Worm (Caenorhabditis elegans) whole organism, young adult: ENCODE data around the gene Y49E10.27.

ENCODE experiments used
- F37B4.10 ChIP-seq: fragments of 200-800 bp; sonication (Bioruptor generic); IDR thresholded peaks from 2 replicates; pipeline ENCODE4 v1.3.6; 2022; ENCODE audit warnings: missing genetic modification characterization, missing compliant biosample characterization
- F52B5.7 ChIP-seq: sonication (generic microtip); optimal IDR thresholded peaks from 2 replicates; lab custom pipeline; 2016; ENCODE audit warnings: mild to moderate bottlenecking, missing genetic modification characterization, missing compliant biosample characterization
- F55B11.4 ChIP-seq: sonication (generic microtip); optimal IDR thresholded peaks from 2 replicates; lab custom pipeline; 2016; ENCODE audit warnings: missing compliant biosample characterization, missing genetic modification characterization, borderline replicate concordance; ENCODE audit not compliant: insufficient read depth
- K11D2.4 ChIP-seq: fragments of 200-800 bp; sonication (Bioruptor generic); IDR thresholded peaks from 2 replicates; pipeline ENCODE4 v1.3.6; 2022; ENCODE audit warnings: missing genetic modification reagents, missing genetic modification characterization, missing compliant biosample characterization
- Y53F4B.3 ChIP-seq: fragments of 200-800 bp; sonication (Bioruptor generic); IDR thresholded peaks from 2 replicates; pipeline ENCODE4 v1.3.6; 2022; ENCODE audit warnings: missing genetic modification reagents, missing genetic modification characterization, missing compliant biosample characterization
- Y56A3A.18 ChIP-seq: fragments of 200-800 bp; sonication (Bioruptor generic); IDR thresholded peaks from 2 replicates; pipeline ENCODE4 v1.3.6; 2022; ENCODE audit warnings: missing genetic modification reagents, missing genetic modification characterization, missing compliant biosample characterization
- Y67H2A.10 ChIP-seq: fragments of 200-800 bp; sonication (Bioruptor generic); conservative IDR thresholded peaks from 2 replicates; pipeline ENCODE4 v1.3.6; 2022; ENCODE audit warnings: missing genetic modification reagents, missing genetic modification characterization, missing compliant biosample characterization
- Y95B8A.8 ChIP-seq: fragments of 200-800 bp; sonication (Bioruptor generic); IDR thresholded peaks from 2 replicates; pipeline ENCODE4 v1.3.6; 2022; ENCODE audit warnings: missing genetic modification reagents, missing genetic modification characterization, missing compliant biosample characterization
- ZK185.1 ChIP-seq: sonication (generic microtip); optimal IDR thresholded peaks from 2 replicates; lab custom pipeline; 2016; ENCODE audit warnings: mild to moderate bottlenecking, missing genetic modification characterization, missing compliant biosample characterization; ENCODE audit not compliant: poor library complexity, severe bottlenecking
- athp-1 ChIP-seq: sonication (generic microtip); optimal IDR thresholded peaks from 2 replicates; lab custom pipeline; 2017; ENCODE audit warnings: mild to moderate bottlenecking, missing genetic modification characterization, missing compliant biosample characterization
- attf-5 ChIP-seq: fragments of 200-800 bp; sonication (Bioruptor generic); optimal IDR thresholded peaks from 2 replicates; lab custom pipeline; 2018; ENCODE audit warnings: mild to moderate bottlenecking, missing genetic modification characterization, missing compliant biosample characterization
- ccch-3 ChIP-seq: fragments of 200-800 bp; sonication (Bioruptor generic); optimal IDR thresholded peaks from 2 replicates; lab custom pipeline; 2018; ENCODE audit warnings: mild to moderate bottlenecking, missing genetic modification characterization, missing compliant biosample characterization
- cebp-1 ChIP-seq, 2 experiments: fragments of 200-800 bp in 1 of 2; sonication (Bioruptor generic) in 1 of 2; sonication (generic microtip) in 1 of 2; IDR thresholded peaks in 1 of 2; optimal IDR thresholded peaks in 1 of 2; 2 replicates each; pipeline versions ENCODE4 v1.3.6 to Lab custom; 2017 to 2022; ENCODE audit warnings: missing compliant biosample characterization in 2 of 2, missing genetic modification characterization in 2 of 2, mild to moderate bottlenecking in 1 of 2, missing genetic modification reagents in 1 of 2, moderate library complexity in 1 of 2
- ceh-58 ChIP-seq: fragments of 200-800 bp; sonication (Bioruptor generic); IDR thresholded peaks from 2 replicates; pipeline ENCODE4 v1.3.6; 2022; ENCODE audit warnings: missing genetic modification characterization, missing compliant biosample characterization
- chd-7 ChIP-seq: sonication (generic microtip); optimal IDR thresholded peaks from 2 replicates; lab custom pipeline; 2016; ENCODE audit warnings: mild to moderate bottlenecking, missing genetic modification characterization, moderate library complexity, missing compliant biosample characterization
- dox-1 ChIP-seq: fragments of 200-800 bp; sonication (Bioruptor generic); IDR thresholded peaks from 2 replicates; pipeline ENCODE4 v1.3.6; 2022; ENCODE audit warnings: missing genetic modification reagents, missing genetic modification characterization, missing compliant biosample characterization
- egl-18 ChIP-seq: fragments of 200-800 bp; sonication (Bioruptor generic); IDR thresholded peaks from 2 replicates; pipeline ENCODE4 v1.3.6; 2022; ENCODE audit warnings: missing genetic modification reagents, missing genetic modification characterization, missing compliant biosample characterization
- egl-44 ChIP-seq: fragments of 200-800 bp; sonication (Bioruptor generic); IDR thresholded peaks from 2 replicates; pipeline ENCODE4 v1.3.6; 2022; ENCODE audit warnings: missing genetic modification reagents, missing genetic modification characterization, missing compliant biosample characterization
- egrh-3 ChIP-seq: fragments of 200-800 bp; sonication (Bioruptor generic); IDR thresholded peaks from 2 replicates; pipeline ENCODE4 v1.3.6; 2022; ENCODE audit warnings: missing genetic modification reagents, missing genetic modification characterization, missing compliant biosample characterization
- hmg-1.2 ChIP-seq: fragments of 200-800 bp; sonication (Bioruptor generic); IDR thresholded peaks from 2 replicates; pipeline ENCODE4 v1.3.6; 2022; ENCODE audit warnings: missing genetic modification reagents, missing genetic modification characterization, missing compliant biosample characterization
- hrde-1 ChIP-seq: sonication (generic microtip); optimal IDR thresholded peaks from 2 replicates; lab custom pipeline; 2016; ENCODE audit warnings: missing genetic modification characterization, mild to moderate bottlenecking, missing compliant biosample characterization, moderate library complexity, missing genotype, missing genetic modification reagents, borderline replicate concordance
- hsf-1 ChIP-seq: fragments of 200-800 bp; sonication (Bioruptor generic); IDR thresholded peaks from 2 replicates; pipeline ENCODE4 v1.3.6; 2022; ENCODE audit warnings: missing genetic modification reagents, missing genetic modification characterization, missing compliant biosample characterization
- lag-1 ChIP-seq: fragments of 200-800 bp; sonication (Bioruptor generic); IDR thresholded peaks from 2 replicates; pipeline ENCODE4 v1.3.6; 2022; ENCODE audit warnings: missing genetic modification reagents, missing genetic modification characterization, missing compliant biosample characterization
- let-526 ChIP-seq: fragments of 200-800 bp; sonication (Bioruptor generic); IDR thresholded peaks from 2 replicates; pipeline ENCODE4 v1.3.6; 2022; ENCODE audit warnings: missing genetic modification reagents, missing genetic modification characterization, missing compliant biosample characterization
- lin-26 ChIP-seq: fragments of 200-800 bp; sonication (Bioruptor generic); IDR thresholded peaks from 2 replicates; pipeline ENCODE4 v1.3.6; 2022; ENCODE audit warnings: missing genetic modification reagents, missing genetic modification characterization, missing compliant biosample characterization
- lsl-1 ChIP-seq: fragments of 200-800 bp; sonication (Bioruptor generic); optimal IDR thresholded peaks from 2 replicates; lab custom pipeline; 2018; ENCODE audit warnings: mild to moderate bottlenecking, missing genetic modification characterization, moderate library complexity, missing compliant biosample characterization
- madf-10 ChIP-seq: sonication (generic microtip); optimal IDR thresholded peaks from 2 replicates; lab custom pipeline; 2016; ENCODE audit warnings: mild to moderate bottlenecking, missing genetic modification characterization, missing compliant biosample characterization
- madf-3 ChIP-seq: fragments of 200-800 bp; sonication (Bioruptor generic); IDR thresholded peaks from 2 replicates; pipeline ENCODE4 v1.3.6; 2022; ENCODE audit warnings: missing genetic modification reagents, missing genetic modification characterization, missing compliant biosample characterization
- mcd-1 ChIP-seq: fragments of 200-800 bp; sonication (Bioruptor generic); IDR thresholded peaks from 2 replicates; pipeline ENCODE4 v1.3.6; 2022; ENCODE audit warnings: missing genetic modification reagents, missing genetic modification characterization, missing compliant biosample characterization
- nfya-1 ChIP-seq: sonication (generic microtip); optimal IDR thresholded peaks from 2 replicates; lab custom pipeline; 2017; ENCODE audit warnings: antibody characterized with exemption, missing compliant biosample characterization, missing genetic modification characterization, borderline replicate concordance; ENCODE audit not compliant: insufficient read depth
- nfya-2 ChIP-seq: fragments of 200-800 bp; sonication (Bioruptor generic); IDR thresholded peaks from 2 replicates; pipeline ENCODE4 v1.3.6; 2022; ENCODE audit warnings: missing genetic modification reagents, missing genetic modification characterization, missing compliant biosample characterization
- nfyb-1 ChIP-seq: fragments of 200-800 bp; sonication (Bioruptor generic); IDR thresholded peaks from 2 replicates; pipeline ENCODE4 v1.3.6; 2022; ENCODE audit warnings: missing genetic modification reagents, missing genetic modification characterization, missing compliant biosample characterization
- nhr-120 ChIP-seq: fragments of 200-800 bp; sonication (Bioruptor generic); IDR thresholded peaks from 2 replicates; pipeline ENCODE4 v1.3.6; 2022; ENCODE audit warnings: missing genetic modification characterization, missing compliant biosample characterization
- sea-2 ChIP-seq: fragments of 200-800 bp; sonication (Bioruptor generic); IDR thresholded peaks from 2 replicates; pipeline ENCODE4 v1.3.6; 2022; ENCODE audit warnings: missing genetic modification characterization, missing compliant biosample characterization
- snpc-4 ChIP-seq, 5 experiments: fragments of 150-350 bp in 1 of 5; sonication (generic microtip) in 4 of 5; optimal IDR thresholded peaks; 2 replicates each; lab custom pipeline; 2014 to 2018; ENCODE audit warnings: missing genetic modification characterization in 5 of 5, missing biosample characterization in 3 of 5, antibody characterized with exemption in 2 of 5, mild to moderate bottlenecking in 2 of 5, missing compliant biosample characterization in 2 of 5, missing genotype in 2 of 5, moderate library complexity in 2 of 5, missing genetic modification reagents in 1 of 5
- sptf-2 ChIP-seq: fragments of 200-800 bp; sonication (Bioruptor generic); optimal IDR thresholded peaks from 2 replicates; lab custom pipeline; 2018; ENCODE audit warnings: mild to moderate bottlenecking, missing genetic modification characterization, missing compliant biosample characterization
- tbp1 ChIP-seq: fragments of 200-800 bp; sonication (Bioruptor generic); optimal IDR thresholded peaks from 2 replicates; lab custom pipeline; 2018; ENCODE audit warnings: mild to moderate bottlenecking, missing genetic modification characterization, missing compliant biosample characterization
- zfh-2 ChIP-seq: fragments of 200-800 bp; sonication (Bioruptor generic); conservative IDR thresholded peaks from 2 replicates; pipeline ENCODE4 v1.3.6; 2022; ENCODE audit warnings: missing genetic modification reagents, missing genetic modification characterization, missing compliant biosample characterization
- ztf-25 ChIP-seq: fragments of 200-800 bp; sonication (Bioruptor generic); IDR thresholded peaks from 2 replicates; pipeline ENCODE4 v1.3.6; 2022; ENCODE audit warnings: missing genetic modification reagents, missing genetic modification characterization, missing compliant biosample characterization
- ztf-28 ChIP-seq: fragments of 200-800 bp; sonication (Bioruptor generic); IDR thresholded peaks from 2 replicates; pipeline ENCODE4 v1.3.6; 2022; ENCODE audit warnings: missing genetic modification reagents, missing genetic modification characterization, missing compliant biosample characterization
- ztf-6 ChIP-seq: fragments of 200-800 bp; sonication (Bioruptor generic); IDR thresholded peaks from 2 replicates; pipeline ENCODE4 v1.3.6; 2022; ENCODE audit warnings: missing genetic modification reagents, missing genetic modification characterization, missing compliant biosample characterization

Y49E10.27 gene

ce11 chrIII:12469800-12470199 lies 35.6 kb downstream of the Y49E10.27 start:
- TF ChIP-seq zfh-2 (GFP tag; lab: Robert Waterston, UW) (peak; percentile 71), egrh-3 (GFP tag; lab: Robert Waterston, UW) (peak; percentile 69; the same call in 1 of the 2 replicates), ztf-28 (GFP tag; lab: Robert Waterston, UW) (no peak)

- no peak for TF ChIP-seq sptf-2 (GFP tag; lab: Kevin White, UChicago)
- no peak for TF ChIP-seq chd-7 (tag; lab: Kevin White, UChicago)
- no peak for TF ChIP-seq let-526
- TF ChIP-seq F37B4.10 (GFP tag; lab: Robert Waterston, UW) = no peak
- no peak for TF ChIP-seq hsf-1 (GFP tag; lab: Robert Waterston, UW)
- TF ChIP-seq ztf-25 (GFP tag; lab: Robert Waterston, UW) = no peak
- TF ChIP-seq dox-1 = no peak; the same call in 1 of the 2 replicates
- no peak for TF ChIP-seq tbp1
- TF ChIP-seq sea-2 = no peak
- TF ChIP-seq snpc-4 (GFP tag; optimal IDR thresholded peaks at IDR 0.05; lab: Kevin White, UChicago) = no peak
- TF ChIP-seq snpc-4 (tag; optimal IDR thresholded peaks at IDR 0.05; lab: Kevin White, UChicago) = no peak
- TF ChIP-seq egl-18 (GFP tag; lab: Robert Waterston, UW) = no peak
- no peak for TF ChIP-seq ztf-6
- TF ChIP-seq attf-5 = no peak
- peak; percentile 77; the same call in 1 of the 2 replicates for TF ChIP-seq egrh-3 (GFP tag; lab: Robert Waterston, UW)
- TF ChIP-seq lin-26 (GFP tag; lab: Robert Waterston, UW) = 0 out of 2 replicates have a peak, but pooled peaks have one; percentile 10
- peak; percentile 74 for TF ChIP-seq zfh-2 (GFP tag; lab: Robert Waterston, UW)
- TF ChIP-seq F52B5.7 = no peak
- TF ChIP-seq ceh-58 (GFP tag; lab: Robert Waterston, UW) = no peak
- TF ChIP-seq athp-1 (tag; lab: Kevin White, UChicago) = no peak
- no peak for TF ChIP-seq K11D2.4
- TF ChIP-seq lsl-1 (GFP tag; lab: Kevin White, UChicago) = no peak
- TF ChIP-seq egl-44 = no peak
- no peak for TF ChIP-seq Y95B8A.8 (GFP tag; lab: Robert Waterston, UW)
- TF ChIP-seq ccch-3 (GFP tag; lab: Kevin White, UChicago) = no peak
Observed at ce11 chrIII:12470589-12470988, 36.4 kb downstream of the Y49E10.27 start.

- 0 out of 2 replicates have a peak, but pooled peaks have one; percentile 7 for TF ChIP-seq dox-1
- TF ChIP-seq let-526 = no peak
- TF ChIP-seq zfh-2 (GFP tag; lab: Robert Waterston, UW) = peak; percentile 29; the same call in 1 of the 2 replicates
- no peak for TF ChIP-seq Y95B8A.8 (GFP tag; lab: Robert Waterston, UW)
- TF ChIP-seq madf-10 (tag; lab: Kevin White, UChicago) = no peak
- no peak for TF ChIP-seq sptf-2 (GFP tag; lab: Kevin White, UChicago)
- TF ChIP-seq madf-3 (GFP tag; lab: Robert Waterston, UW) = no peak
- TF ChIP-seq cebp-1 (GFP tag; IDR thresholded peaks at IDR 0.05; lab: Robert Waterston, UW) = no peak
- TF ChIP-seq cebp-1 (tag; optimal IDR thresholded peaks at IDR 0.05; lab: Kevin White, UChicago) = peak; percentile 14
- no peak for TF ChIP-seq lag-1 (GFP tag; lab: Robert Waterston, UW)
- no peak for TF ChIP-seq Y56A3A.18 (GFP tag; lab: Robert Waterston, UW)
- TF ChIP-seq mcd-1 (GFP tag; lab: Robert Waterston, UW) = peak; percentile 15; the same call in 1 of the 2 replicates
- TF ChIP-seq hrde-1 (tag; lab: Kevin White, UChicago) = no peak
- TF ChIP-seq Y67H2A.10 = no peak
- peak; percentile 82 for TF ChIP-seq hmg-1.2
- TF ChIP-seq nfya-1 (tag; lab: Kevin White, UChicago) = no peak
- no peak for TF ChIP-seq F55B11.4 (tag; lab: Kevin White, UChicago)
- TF ChIP-seq Y53F4B.3 = no peak
- no peak for TF ChIP-seq ZK185.1
- no peak for TF ChIP-seq nfyb-1
- no peak for TF ChIP-seq lsl-1 (GFP tag; lab: Kevin White, UChicago)
- no peak for TF ChIP-seq nfya-2 (GFP tag; lab: Robert Waterston, UW)
- TF ChIP-seq nhr-120 = no peak
Observed at ce11 chrIII:12472497-12472896, 38.3 kb downstream of the Y49E10.27 start, which contains the start of gene cccp-1. TSS of gene cccp-1 (plus strand) at chrIII:12472873.
